Worm (Caenorhabditis elegans) whole organism, L4 larva: ENCODE measurements around the gene lars-1.

Experiments used
- ceh-28 ChIP-seq: fragments of 150-350 bp; optimal IDR thresholded peaks from 2 replicates; lab custom pipeline; 2014; ENCODE audit warnings: missing biosample characterization, missing genetic modification reagents, missing genetic modification characterization
- ceh-62 ChIP-seq: sonication (generic microtip); optimal IDR thresholded peaks from 2 replicates; lab custom pipeline; 2017; ENCODE audit warnings: missing biosample characterization, missing genetic modification characterization
- dpl-1 ChIP-seq: fragments of 150-350 bp; optimal IDR thresholded peaks from 2 replicates; lab custom pipeline; 2014; ENCODE audit warnings: missing biosample characterization, missing genetic modification reagents, missing genetic modification characterization
- dve-1 ChIP-seq: sonication (generic microtip); optimal IDR thresholded peaks from 2 replicates; lab custom pipeline; 2017; ENCODE audit warnings: antibody characterized with exemption, mild to moderate bottlenecking, missing genetic modification characterization, missing compliant biosample characterization; ENCODE audit not compliant: insufficient read depth
- egl-27 ChIP-seq: sonication (generic microtip); optimal IDR thresholded peaks from 3 replicates; lab custom pipeline; 2017; ENCODE audit warnings: missing biosample characterization, missing genetic modification reagents, missing genetic modification characterization
- jun-1 ChIP-seq: fragments of 150-350 bp; optimal IDR thresholded peaks from 2 replicates; lab custom pipeline; 2014; ENCODE audit warnings: missing biosample characterization, missing genetic modification reagents, missing genetic modification characterization
- lin-39 ChIP-seq: fragments of 150-350 bp; optimal IDR thresholded peaks from 2 replicates; lab custom pipeline; 2014; ENCODE audit warnings: missing biosample characterization, missing genetic modification reagents, missing genetic modification characterization
- mdl-1 ChIP-seq, 2 experiments: fragments of 150-350 bp in 1 of 2; sonication (generic microtip) in 1 of 2; optimal IDR thresholded peaks; 2 replicates each; lab custom pipeline; 2014 to 2017; ENCODE audit warnings: missing biosample characterization in 2 of 2, missing genetic modification characterization in 2 of 2
- mep-1 ChIP-seq: fragments of 150-350 bp; sonication (generic microtip); optimal IDR thresholded peaks from 3 replicates; lab custom pipeline; 2014; ENCODE audit warnings: missing biosample characterization, missing genetic modification characterization
- nhr-10 ChIP-seq: fragments of 150-350 bp; optimal IDR thresholded peaks from 2 replicates; lab custom pipeline; 2014; ENCODE audit warnings: missing biosample characterization, missing genetic modification characterization
- nhr-11 ChIP-seq: fragments of 150-350 bp; optimal IDR thresholded peaks from 2 replicates; lab custom pipeline; 2014; ENCODE audit warnings: missing biosample characterization, missing genetic modification characterization
- nhr-25 ChIP-seq: sonication (generic microtip); optimal IDR thresholded peaks from 2 replicates; lab custom pipeline; 2017; ENCODE audit warnings: missing genetic modification characterization, mild to moderate bottlenecking, missing compliant biosample characterization, antibody characterized with exemption, moderate library complexity, borderline replicate concordance; ENCODE audit not compliant: insufficient read depth
- zfp-3 ChIP-seq: fragments of 200-800 bp; sonication (Bioruptor generic); conservative IDR thresholded peaks from 2 replicates; pipeline ENCODE4 v1.3.6; 2022; ENCODE audit warnings: missing genetic modification reagents, missing genetic modification characterization, missing compliant biosample characterization

DNA sequence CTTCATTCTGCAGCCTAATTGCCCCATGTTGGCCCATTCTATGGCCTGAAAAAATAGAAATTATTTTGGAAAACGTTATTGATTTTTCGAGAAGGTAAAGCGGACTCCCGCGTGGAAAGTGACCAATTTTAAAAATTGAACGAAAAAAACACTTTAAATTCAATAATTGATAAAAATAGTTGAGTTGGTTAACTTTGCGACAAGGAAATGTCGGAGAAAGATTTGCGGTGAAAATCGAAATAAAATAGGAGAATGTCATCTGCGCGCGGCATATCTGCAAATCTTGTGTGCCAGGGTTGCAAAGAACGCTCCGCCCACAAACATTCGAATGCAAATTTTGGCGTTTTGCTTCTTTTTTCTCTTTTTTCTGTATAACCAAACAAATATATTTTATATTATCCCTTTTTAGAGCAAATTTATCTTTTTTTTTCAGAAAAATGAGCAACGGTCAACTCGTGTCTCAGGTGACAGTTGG, 15.7 kb downstream of the lars-1 start, which contains the start of the genes rnf-121 and C16C10.4:
- TF ChIP-seq mdl-1 (tag; optimal IDR thresholded peaks at IDR 0.05; lab: Kevin White, UChicago) = no peak
- peak; percentile 29 for TF ChIP-seq dve-1
- peak; percentile 4 for TF ChIP-seq ceh-28
- TF ChIP-seq ceh-62 (tag; lab: Kevin White, UChicago) = no peak
- TF ChIP-seq zfp-3 = no peak
- no peak for TF ChIP-seq nhr-10 (tag; lab: Kevin White, UChicago)
- TF ChIP-seq egl-27 (tag; lab: Kevin White, UChicago) = no peak
- peak; percentile 71 for TF ChIP-seq dpl-1 (GFP tag; lab: Kevin White, UChicago)
- no peak for TF ChIP-seq jun-1 (tag; lab: Kevin White, UChicago)
- peak; percentile 66 for TF ChIP-seq mep-1 (tag; lab: Kevin White, UChicago)
- no peak for TF ChIP-seq lin-39 (tag; lab: Kevin White, UChicago)
- TF ChIP-seq nhr-11 (tag; lab: Kevin White, UChicago) = no peak
- no peak for TF ChIP-seq nhr-25
